Fruit fly (Drosophila melanogaster) whole organism, embryonic: ENCODE measurements around the gene CG5938.

Experiments
- Adf1 ChIP-seq: fragments of 200-800 bp; sonication (Bioruptor generic); IDR thresholded peaks from 2 replicates; pipeline ENCODE4 v1.3.6; 2022; ENCODE audit warnings: missing biosample characterization, missing genetic modification characterization
- Antp ChIP-seq: fragments of 200-800 bp; sonication (Bioruptor generic); optimal IDR thresholded peaks from 3 replicates; lab custom pipeline; 2016; ENCODE audit warnings: missing biosample characterization, missing genetic modification characterization
- Atf3 ChIP-seq: fragments of 200-800 bp; sonication (Bioruptor generic); optimal IDR thresholded peaks from 3 replicates; lab custom pipeline; 2016; ENCODE audit warnings: missing biosample characterization, missing genetic modification characterization
- Atf6 ChIP-seq: fragments of 200-800 bp; sonication (Bioruptor generic); IDR thresholded peaks from 2 replicates; pipeline ENCODE4 v1.3.6; 2022; ENCODE audit warnings: missing biosample characterization, missing genetic modification characterization
- CG10147 ChIP-seq: fragments of 200-800 bp; sonication (Bioruptor generic); optimal IDR thresholded peaks from 2 replicates; lab custom pipeline; 2019; ENCODE audit warnings: missing biosample characterization, mild to moderate bottlenecking, missing genetic modification characterization, moderate library complexity
- CG10979 ChIP-seq: fragments of 200-800 bp; sonication (Bioruptor generic); optimal IDR thresholded peaks from 2 replicates; lab custom pipeline; 2018; ENCODE audit warnings: missing biosample characterization, mild to moderate bottlenecking, missing genetic modification characterization, moderate library complexity
- CG11093 ChIP-seq: fragments of 200-800 bp; sonication (Bioruptor generic); IDR thresholded peaks from 3 replicates; pipeline ENCODE4 v1.3.6; 2022; ENCODE audit warnings: missing biosample characterization, missing genetic modification characterization
- CG12219 ChIP-seq: fragments of 200-800 bp; sonication (Bioruptor generic); optimal IDR thresholded peaks from 3 replicates; lab custom pipeline; 2018; ENCODE audit warnings: missing biosample characterization, mild to moderate bottlenecking, missing genetic modification characterization
- CG12236 ChIP-seq: fragments of 200-800 bp; sonication (Bioruptor generic); optimal IDR thresholded peaks from 2 replicates; lab custom pipeline; 2016; ENCODE audit warnings: missing biosample characterization, missing genetic modification characterization
- CG13894 ChIP-seq: fragments of 200-800 bp; sonication (Bioruptor generic); optimal IDR thresholded peaks from 3 replicates; lab custom pipeline; 2018; ENCODE audit warnings: missing biosample characterization, mild to moderate bottlenecking, missing genetic modification characterization, moderate library complexity
- CG14050 ChIP-seq: fragments of 200-800 bp; sonication (Bioruptor generic); IDR thresholded peaks from 3 replicates; pipeline ENCODE4 v1.3.6; 2022; ENCODE audit warnings: missing biosample characterization, missing genetic modification characterization
- CG14441 ChIP-seq: fragments of 200-800 bp; sonication (Bioruptor generic); IDR thresholded peaks from 2 replicates; pipeline ENCODE4 v1.3.6; 2022; ENCODE audit warnings: missing biosample characterization, missing genetic modification characterization
- CG15011 ChIP-seq: fragments of 200-800 bp; sonication (Bioruptor generic); optimal IDR thresholded peaks from 3 replicates; lab custom pipeline; 2018; ENCODE audit warnings: missing biosample characterization, mild to moderate bottlenecking, missing genetic modification characterization
- CG15601 ChIP-seq: fragments of 200-800 bp; sonication (Bioruptor generic); optimal IDR thresholded peaks from 3 replicates; lab custom pipeline; 2019; ENCODE audit warnings: missing biosample characterization, mild to moderate bottlenecking, missing genetic modification characterization, moderate library complexity
- CG2120 ChIP-seq: fragments of 200-800 bp; sonication (Bioruptor generic); optimal IDR thresholded peaks from 3 replicates; lab custom pipeline; 2016; ENCODE audit warnings: missing biosample characterization, missing genetic modification characterization
- CG30431 ChIP-seq: fragments of 200-800 bp; sonication (Bioruptor generic); optimal IDR thresholded peaks from 2 replicates; lab custom pipeline; 2017; ENCODE audit warnings: missing biosample characterization, missing genetic modification characterization
- CG31388 ChIP-seq: fragments of 200-800 bp; sonication (Bioruptor generic); optimal IDR thresholded peaks from 2 replicates; lab custom pipeline; 2016; ENCODE audit warnings: missing biosample characterization, missing genetic modification characterization
- CG33557 ChIP-seq: fragments of 200-800 bp; sonication (Bioruptor generic); optimal IDR thresholded peaks from 2 replicates; lab custom pipeline; 2019; ENCODE audit warnings: missing biosample characterization, mild to moderate bottlenecking, missing genetic modification characterization, moderate library complexity
- CG5953 ChIP-seq: fragments of 200-800 bp; sonication (Bioruptor generic); IDR thresholded peaks from 2 replicates; pipeline ENCODE4 v1.3.6; 2022; ENCODE audit warnings: missing biosample characterization, missing genetic modification characterization
- CG6765 ChIP-seq: fragments of 200-800 bp; sonication (Bioruptor generic); optimal IDR thresholded peaks from 3 replicates; lab custom pipeline; 2017; ENCODE audit warnings: missing biosample characterization, mild to moderate bottlenecking, missing genetic modification characterization
- CG6813 ChIP-seq: fragments of 200-800 bp; sonication (Bioruptor generic); optimal IDR thresholded peaks from 2 replicates; lab custom pipeline; 2017; ENCODE audit warnings: missing biosample characterization, missing genetic modification characterization, mild to moderate bottlenecking, moderate library complexity, missing genetic modification reagents
- Fer1 ChIP-seq: fragments of 200-800 bp; sonication (Bioruptor generic); optimal IDR thresholded peaks from 2 replicates; lab custom pipeline; 2017; ENCODE audit warnings: missing biosample characterization, mild to moderate bottlenecking, missing genetic modification characterization
- HmgZ ChIP-seq: fragments of 200-800 bp; sonication (Bioruptor generic); optimal IDR thresholded peaks from 2 replicates; lab custom pipeline; 2018; ENCODE audit warnings: missing biosample characterization, mild to moderate bottlenecking, missing genetic modification characterization
- Kr ChIP-seq: fragments of 200-800 bp; sonication (Bioruptor generic); optimal IDR thresholded peaks from 2 replicates; lab custom pipeline; 2017; ENCODE audit warnings: missing biosample characterization, mild to moderate bottlenecking, missing genetic modification characterization
- Lhr ChIP-seq: fragments of 200-800 bp; sonication (Bioruptor generic); optimal IDR thresholded peaks from 3 replicates; lab custom pipeline; 2017; ENCODE audit warnings: mild to moderate bottlenecking, missing biosample characterization, missing genetic modification reagents, missing genetic modification characterization
- Nf-YB ChIP-seq: fragments of 200-800 bp; sonication (Bioruptor generic); optimal IDR thresholded peaks from 3 replicates; lab custom pipeline; 2019; ENCODE audit warnings: missing biosample characterization, mild to moderate bottlenecking, missing genetic modification characterization, moderate library complexity
- NfI ChIP-seq: fragments of 200-800 bp; sonication (Bioruptor generic); optimal IDR thresholded peaks from 3 replicates; lab custom pipeline; 2018; ENCODE audit warnings: missing biosample characterization, mild to moderate bottlenecking, missing genetic modification characterization, moderate library complexity
- al ChIP-seq: fragments of 200-800 bp; sonication (Bioruptor generic); IDR thresholded peaks from 2 replicates; pipeline ENCODE4 v1.3.6; 2022; ENCODE audit warnings: missing biosample characterization, missing genetic modification characterization
- ato ChIP-seq: fragments of 200-800 bp; sonication (Bioruptor generic); IDR thresholded peaks from 2 replicates; pipeline ENCODE4 v1.3.6; 2022; ENCODE audit warnings: missing biosample characterization, missing genetic modification characterization; ENCODE audit not compliant: partially characterized antibody
- ci ChIP-seq: fragments of 200-800 bp; sonication (Bioruptor generic); IDR thresholded peaks from 3 replicates; pipeline ENCODE4 v1.3.6; 2022; ENCODE audit warnings: missing biosample characterization, missing genetic modification characterization
- corto ChIP-seq: fragments of 200-800 bp; sonication (Bioruptor generic); optimal IDR thresholded peaks from 2 replicates; lab custom pipeline; 2016; ENCODE audit warnings: missing biosample characterization, mild to moderate bottlenecking, missing genetic modification characterization, moderate library complexity
- crol ChIP-seq: fragments of 200-800 bp; sonication (Bioruptor generic); IDR thresholded peaks from 2 replicates; pipeline ENCODE4 v1.3.6; 2022; ENCODE audit warnings: missing biosample characterization, missing genetic modification characterization
- dan ChIP-seq: fragments of 200-800 bp; sonication (Bioruptor generic); IDR thresholded peaks from 2 replicates; pipeline ENCODE4 v1.3.6; 2022; ENCODE audit warnings: missing biosample characterization, missing genetic modification characterization
- dpn ChIP-seq, 2 experiments: fragments of 200-800 bp; sonication (Bioruptor generic); optimal IDR thresholded peaks; 3 replicates each; lab custom pipeline; 2016; ENCODE audit warnings: missing biosample characterization in 2 of 2, missing genetic modification characterization in 2 of 2
- fu2 ChIP-seq: fragments of 200-800 bp; sonication (Bioruptor generic); optimal IDR thresholded peaks from 2 replicates; lab custom pipeline; 2016; ENCODE audit warnings: missing biosample characterization, missing genetic modification characterization
- gcm2 ChIP-seq: fragments of 200-800 bp; sonication (Bioruptor generic); optimal IDR thresholded peaks from 2 replicates; lab custom pipeline; 2016; ENCODE audit warnings: missing biosample characterization, missing genetic modification characterization
- hb ChIP-seq: fragments of 200-800 bp; sonication (Bioruptor generic); IDR thresholded peaks from 3 replicates; pipeline ENCODE4 v1.3.6; 2022; ENCODE audit warnings: missing biosample characterization, missing genetic modification characterization; ENCODE audit not compliant: partially characterized antibody
- kay ChIP-seq: fragments of 200-800 bp; sonication (Bioruptor generic); optimal IDR thresholded peaks from 2 replicates; lab custom pipeline; 2016; ENCODE audit warnings: missing biosample characterization, missing genetic modification characterization
- klu ChIP-seq: fragments of 200-800 bp; sonication (Bioruptor generic); IDR thresholded peaks from 2 replicates; pipeline ENCODE4 v1.3.6; 2022; ENCODE audit warnings: missing biosample characterization, missing genetic modification characterization
- maf-S ChIP-seq: fragments of 200-800 bp; sonication (Bioruptor generic); optimal IDR thresholded peaks from 2 replicates; lab custom pipeline; 2016; ENCODE audit warnings: missing biosample characterization, missing genetic modification characterization
- mld ChIP-seq: fragments of 200-800 bp; sonication (Bioruptor generic); IDR thresholded peaks from 3 replicates; pipeline ENCODE4 v1.3.6; 2022; ENCODE audit warnings: missing biosample characterization, missing genetic modification characterization; ENCODE audit not compliant: partially characterized antibody
- nerfin-2 ChIP-seq: fragments of 200-800 bp; sonication (Bioruptor generic); IDR thresholded peaks from 2 replicates; pipeline ENCODE4 v1.3.6; 2022; ENCODE audit warnings: missing biosample characterization, missing genetic modification characterization; ENCODE audit not compliant: partially characterized antibody
- pb ChIP-seq: fragments of 200-800 bp; sonication (Bioruptor generic); optimal IDR thresholded peaks from 3 replicates; lab custom pipeline; 2016; ENCODE audit warnings: missing biosample characterization, missing genetic modification characterization
- pros ChIP-seq: fragments of 200-800 bp; sonication (Bioruptor generic); optimal IDR thresholded peaks from 3 replicates; lab custom pipeline; 2019; ENCODE audit warnings: missing biosample characterization, mild to moderate bottlenecking, missing genetic modification characterization, moderate library complexity
- rib ChIP-seq: fragments of 200-800 bp; sonication (Bioruptor generic); IDR thresholded peaks from 2 replicates; pipeline ENCODE4 v1.3.6; 2022; ENCODE audit warnings: missing biosample characterization, missing genetic modification characterization
- sc ChIP-seq, 3 experiments: fragments of >200 bp in 2 of 3; fragments of 200-800 bp in 1 of 3; sonication (Bioruptor generic) in 1 of 3; optimal IDR thresholded peaks; 2 replicates in 2 of 3; 3 replicates in 1 of 3; lab custom pipeline; 2017; ENCODE audit warnings: mild to moderate bottlenecking in 1 of 3, missing biosample characterization in 1 of 3, missing genetic modification characterization in 1 of 3, missing genetic modification reagents in 1 of 3
- schlank ChIP-seq: fragments of 200-800 bp; sonication (Bioruptor generic); optimal IDR thresholded peaks from 2 replicates; lab custom pipeline; 2018; ENCODE audit warnings: missing biosample characterization, mild to moderate bottlenecking, missing genetic modification characterization
- sens ChIP-seq: fragments of 200-800 bp; sonication (Bioruptor generic); peaks from one replicate; lab custom pipeline; 2016; ENCODE audit warnings: missing biosample characterization, missing genetic modification characterization
- tll ChIP-seq, 2 experiments: fragments of 200-800 bp in 1 of 2; fragments of >200 bp in 1 of 2; sonication (Bioruptor generic) in 1 of 2; optimal IDR thresholded peaks; 2 replicates each; lab custom pipeline; 2017 to 2019; ENCODE audit warnings: missing biosample characterization in 2 of 2, missing genetic modification characterization in 2 of 2, mild to moderate bottlenecking in 1 of 2, moderate library complexity in 1 of 2
- ttk ChIP-seq: fragments of 200-800 bp; sonication (Bioruptor generic); IDR thresholded peaks from 2 replicates; pipeline ENCODE4 v2.1.2; 2022; ENCODE audit warnings: missing biosample characterization, missing genetic modification characterization
- z ChIP-seq: fragments of 200-800 bp; sonication (Bioruptor generic); IDR thresholded peaks from 3 replicates; pipeline ENCODE4 v1.3.6; 2022; ENCODE audit warnings: missing biosample characterization, missing genetic modification characterization

Gene CG5938

DNA sequence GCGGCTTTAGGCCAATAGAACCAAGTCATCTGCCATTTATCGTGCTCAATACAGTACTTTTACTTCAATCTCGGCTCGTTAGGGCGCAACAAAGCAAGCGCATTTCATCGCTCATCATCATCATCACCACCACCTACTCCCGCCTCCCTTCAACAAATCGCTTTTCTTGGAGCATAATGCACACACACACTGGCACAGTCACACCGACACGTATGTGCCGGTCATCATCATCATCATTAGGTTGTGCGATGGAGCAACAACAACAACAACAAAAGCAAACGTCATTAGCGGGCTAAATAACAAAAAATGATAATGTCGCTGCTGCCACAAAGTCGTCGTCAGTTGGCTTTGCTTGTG, 29.2 kb upstream of the CG5938 start (continued):
- TF ChIP-seq ato (GFP tag; lab: Robert Waterston, UW) (0 out of 2 replicates have a peak, but pooled peaks have one; percentile 4), pros (GFP tag; lab: Kevin White, UChicago) (peak; percentile 13), CG6813 (GFP tag; lab: Kevin White, UChicago) (no peak), NfI (no peak), nerfin-2 (GFP tag; lab: Robert Waterston, UW) (no peak), maf-S (no peak), z (GFP tag; lab: Robert Waterston, UW) (no peak), fu2 (no peak), al (GFP tag; lab: Robert Waterston, UW) (no peak), Antp (GFP tag; lab: Kevin White, UChicago) (no peak), Lhr (GFP tag; lab: Kevin White, UChicago) (no peak), CG14441 (GFP tag; lab: Robert Waterston, UW) (no peak), crol (GFP tag; lab: Robert Waterston, UW) (peak; percentile 73), kay (GFP tag; lab: Kevin White, UChicago) (peak; percentile 38), ci (GFP tag; lab: Robert Waterston, UW) (peak; percentile 52; the same call in 1 of the 3 replicates), CG6765 (GFP tag; lab: Kevin White, UChicago) (no peak), rib (GFP tag; lab: Robert Waterston, UW) (0 out of 2 replicates have a peak, but pooled peaks have one; percentile 13), Fer1 (GFP tag; lab: Kevin White, UChicago) (no peak), Kr (GFP tag; lab: Kevin White, UChicago) (no peak), CG5953 (GFP tag; lab: Robert Waterston, UW) (no peak), Nf-YB (peak; percentile 27), CG10147 (GFP tag; lab: Kevin White, UChicago) (no peak), sc (optimal IDR thresholded peaks at IDR 0.05; lab: Kevin White, UChicago) (no peak), sc (GFP tag; optimal IDR thresholded peaks at IDR 0.05; lab: Kevin White, UChicago) (no peak), CG33557 (no peak), CG31388 (GFP tag; lab: Kevin White, UChicago) (no peak), Atf6 (GFP tag; lab: Robert Waterston, UW) (no peak), mld (no peak), CG10979 (tag; lab: Kevin White, UChicago) (no peak), CG2120 (GFP tag; lab: Kevin White, UChicago) (no peak), CG15601 (tag; lab: Kevin White, UChicago) (no peak), HmgZ (tag; lab: Kevin White, UChicago) (no peak), schlank (tag; lab: Kevin White, UChicago) (no peak), Adf1 (GFP tag; lab: Robert Waterston, UW) (no peak), dan (no peak), CG13894 (no peak), CG12219 (GFP tag; lab: Kevin White, UChicago) (no peak), klu (GFP tag; lab: Robert Waterston, UW) (no peak), tll (GFP tag; optimal IDR thresholded peaks at IDR 0.05; lab: Kevin White, UChicago) (no peak), CG15011 (no peak), corto (GFP tag; lab: Kevin White, UChicago) (no peak), gcm2 (no peak), sens (GFP tag; lab: Kevin White, UChicago) (no peak), CG11093 (no peak), dpn (GFP tag; optimal IDR thresholded peaks at IDR 0.05; lab: Kevin White, UChicago) (no peak), pb (no peak), CG30431 (GFP tag; lab: Kevin White, UChicago) (no peak), hb (GFP tag; lab: Robert Waterston, UW) (no peak), CG12236 (GFP tag; lab: Kevin White, UChicago) (no peak), Atf3 (no peak), CG14050 (GFP tag; lab: Robert Waterston, UW) (no peak), ttk (GFP tag; lab: Robert Waterston, UW) (no peak)
